Fruit fly (Drosophila melanogaster) whole organism, wandering third instar larva: ENCODE measurements around the gene ncm.

Source experiments
- Abd-B ChIP-seq: fragments of >200 bp; optimal IDR thresholded peaks from 2 replicates; lab custom pipeline; 2017; ENCODE audit warnings: missing biosample characterization, missing genetic modification characterization
- CG32264 ChIP-seq: fragments of 200-800 bp; sonication (Bioruptor generic); optimal IDR thresholded peaks from 2 replicates; lab custom pipeline; 2016; ENCODE audit warnings: missing biosample characterization, missing genetic modification characterization
- CG9705 ChIP-seq: fragments of 200-800 bp; sonication (Bioruptor generic); optimal IDR thresholded peaks from 2 replicates; lab custom pipeline; 2018; ENCODE audit warnings: missing biosample characterization, mild to moderate bottlenecking, missing genetic modification characterization
- CrebA ChIP-seq: fragments of 200-800 bp; sonication (Bioruptor generic); optimal IDR thresholded peaks from 2 replicates; lab custom pipeline; 2016; ENCODE audit warnings: missing biosample characterization, mild to moderate bottlenecking, missing genetic modification characterization, borderline replicate concordance
- Dfd ChIP-seq: fragments of >200 bp; optimal IDR thresholded peaks from 2 replicates; lab custom pipeline; 2017; ENCODE audit warnings: missing biosample characterization, missing genetic modification characterization
- Dif ChIP-seq: fragments of 200-275, 200-300 bp; sonication (Bioruptor generic); optimal IDR thresholded peaks from 2 replicates; lab custom pipeline; 2018; ENCODE audit warnings: missing biosample characterization, missing genetic modification characterization; ENCODE audit not compliant: partially characterized antibody
- GATAd ChIP-seq: sonication (Bioruptor generic); optimal IDR thresholded peaks from 2 replicates; lab custom pipeline; 2016; ENCODE audit warnings: missing biosample characterization, missing genetic modification characterization
- HLH106 ChIP-seq: fragments of 200-800 bp; optimal IDR thresholded peaks from 3 replicates; lab custom pipeline; 2019; ENCODE audit warnings: missing biosample characterization, mild to moderate bottlenecking, missing genetic modification characterization, moderate library complexity
- Hnf4 ChIP-seq: fragments of 200-800 bp; sonication (Bioruptor generic); optimal IDR thresholded peaks from 2 replicates; lab custom pipeline; 2016; ENCODE audit warnings: missing biosample characterization, mild to moderate bottlenecking, missing genetic modification characterization
- Hr78 ChIP-seq: fragments of >200 bp; optimal IDR thresholded peaks from 2 replicates; lab custom pipeline; 2017; ENCODE audit warnings: missing biosample characterization, missing genetic modification characterization
- Hr83 ChIP-seq: fragments of 200-300 bp; sonication (Bioruptor generic); optimal IDR thresholded peaks from 2 replicates; lab custom pipeline; 2016; ENCODE audit warnings: missing biosample characterization, mild to moderate bottlenecking, missing genetic modification characterization, moderate library complexity; ENCODE audit not compliant: poor library complexity, severe bottlenecking
- Jra ChIP-seq: sonication (Bioruptor generic); optimal IDR thresholded peaks from 2 replicates; lab custom pipeline; 2016; ENCODE audit warnings: missing biosample characterization, missing genetic modification characterization
- Mio ChIP-seq: sonication (Bioruptor generic); optimal IDR thresholded peaks from 2 replicates; lab custom pipeline; 2016; ENCODE audit warnings: missing biosample characterization, missing genetic modification characterization
- Myc ChIP-seq: fragments of >200 bp; optimal IDR thresholded peaks from 2 replicates; lab custom pipeline; 2017
- N ChIP-seq: fragments of >200 bp; optimal IDR thresholded peaks from 2 replicates; lab custom pipeline; 2018; ENCODE audit warnings: missing biosample characterization, missing external identifiers, missing genetic modification characterization
- OdsH ChIP-seq: fragments of 200-800 bp; sonication (Bioruptor generic); optimal IDR thresholded peaks from 2 replicates; lab custom pipeline; 2016; ENCODE audit warnings: missing biosample characterization, mild to moderate bottlenecking, missing genetic modification characterization
- Rel ChIP-seq, 2 experiments: fragments of 200-800 bp; sonication (Bioruptor generic) in 1 of 2; optimal IDR thresholded peaks; 2 replicates in 1 of 2; 3 replicates in 1 of 2; lab custom pipeline; 2016 to 2019; ENCODE audit warnings: mild to moderate bottlenecking in 2 of 2, missing biosample characterization in 2 of 2, missing genetic modification characterization in 2 of 2, moderate library complexity in 1 of 2
- Sp1 ChIP-seq: fragments of 200-800 bp; sonication (Bioruptor generic); optimal IDR thresholded peaks from 3 replicates; lab custom pipeline; 2019; ENCODE audit warnings: missing biosample characterization, mild to moderate bottlenecking, missing genetic modification characterization, moderate library complexity
- Vsx2 ChIP-seq: fragments of 200-300, 225-300 bp; sonication (Bioruptor generic); optimal IDR thresholded peaks from 2 replicates; lab custom pipeline; 2018; ENCODE audit warnings: missing biosample characterization, missing genetic modification characterization; ENCODE audit not compliant: partially characterized antibody
- br ChIP-seq: fragments of 200-800 bp; sonication (Bioruptor generic); optimal IDR thresholded peaks from 2 replicates; lab custom pipeline; 2016; ENCODE audit warnings: missing biosample characterization, missing genetic modification characterization
- brk ChIP-seq: fragments of 200-800 bp; sonication (Bioruptor generic); optimal IDR thresholded peaks from 2 replicates; lab custom pipeline; 2016; ENCODE audit warnings: missing biosample characterization, mild to moderate bottlenecking, missing genetic modification characterization
- dl ChIP-seq, 2 experiments: fragments of 175-275, 200-275 bp in 1 of 2; fragments of 200-275 bp in 1 of 2; sonication (Bioruptor generic); optimal IDR thresholded peaks; lab custom pipeline; 2018; ENCODE audit warnings: mild to moderate bottlenecking in 2 of 2, missing biosample characterization in 2 of 2, missing genetic modification characterization in 2 of 2, moderate library complexity in 2 of 2; ENCODE audit not compliant: partially characterized antibody in 2 of 2, insufficient read depth in 1 of 2
- dmrt93B ChIP-seq: fragments of 200-800 bp; sonication (Bioruptor generic); optimal IDR thresholded peaks from 2 replicates; lab custom pipeline; 2018; ENCODE audit warnings: missing biosample characterization, mild to moderate bottlenecking, missing genetic modification characterization
- dsf ChIP-seq: sonication (Bioruptor generic); optimal IDR thresholded peaks from 2 replicates; lab custom pipeline; 2016; ENCODE audit warnings: missing biosample characterization, missing genetic modification characterization, borderline replicate concordance
- ey ChIP-seq: fragments of 200-800 bp; sonication (Bioruptor generic); optimal IDR thresholded peaks from 2 replicates; lab custom pipeline; 2016; ENCODE audit warnings: missing biosample characterization, missing genetic modification characterization
- foxo ChIP-seq, 2 experiments: fragments of 200-800 bp; sonication (Bioruptor generic); optimal IDR thresholded peaks; 2 replicates in 1 of 2; 3 replicates in 1 of 2; lab custom pipeline; 2016 to 2017; ENCODE audit warnings: missing biosample characterization in 2 of 2, missing genetic modification characterization in 2 of 2
- fru ChIP-seq: fragments of 200-800 bp; sonication (Bioruptor generic); optimal IDR thresholded peaks from 3 replicates; lab custom pipeline; 2016; ENCODE audit warnings: missing biosample characterization, mild to moderate bottlenecking, missing genetic modification characterization
- h ChIP-seq: fragments of 200-800 bp; sonication (Bioruptor generic); optimal IDR thresholded peaks from 3 replicates; lab custom pipeline; 2016; ENCODE audit warnings: missing biosample characterization, mild to moderate bottlenecking, missing genetic modification characterization
- jim ChIP-seq: fragments of 175-275, 200-325 bp; sonication (Bioruptor generic); optimal IDR thresholded peaks from 2 replicates; lab custom pipeline; 2016; ENCODE audit warnings: missing biosample characterization, mild to moderate bottlenecking, missing genetic modification characterization
- lola ChIP-seq: fragments of >200 bp; optimal IDR thresholded peaks from 2 replicates; lab custom pipeline; 2017; ENCODE audit warnings: missing biosample characterization, missing genetic modification characterization
- pan ChIP-seq: fragments of >200 bp; optimal IDR thresholded peaks from 2 replicates; lab custom pipeline; 2017
- psq ChIP-seq: fragments of 200-800 bp; sonication (Bioruptor generic); optimal IDR thresholded peaks from 3 replicates; lab custom pipeline; 2017; ENCODE audit warnings: missing biosample characterization, mild to moderate bottlenecking, missing genetic modification characterization, moderate library complexity
- rgr ChIP-seq: fragments of 200-800 bp; sonication (Bioruptor generic); optimal IDR thresholded peaks from 3 replicates; lab custom pipeline; 2016; ENCODE audit warnings: missing biosample characterization, mild to moderate bottlenecking, missing genetic modification characterization
- sage ChIP-seq: fragments of 200-800 bp; sonication (Bioruptor generic); optimal IDR thresholded peaks from 2 replicates; lab custom pipeline; 2016; ENCODE audit warnings: missing biosample characterization, mild to moderate bottlenecking, missing genetic modification characterization
- sv ChIP-seq: fragments of 200-800 bp; sonication (Bioruptor generic); optimal IDR thresholded peaks from 3 replicates; lab custom pipeline; 2016; ENCODE audit warnings: missing biosample characterization, missing genetic modification characterization
- tai ChIP-seq: sonication (Bioruptor generic); optimal IDR thresholded peaks from 2 replicates; lab custom pipeline; 2016; ENCODE audit warnings: missing biosample characterization, missing genetic modification characterization
- usp ChIP-seq: fragments of >200 bp; optimal IDR thresholded peaks from 2 replicates; lab custom pipeline; 2017; ENCODE audit warnings: missing biosample characterization, missing genetic modification characterization
- woc ChIP-seq: sonication (Bioruptor generic); optimal IDR thresholded peaks from 2 replicates; lab custom pipeline; 2016; ENCODE audit warnings: missing biosample characterization, mild to moderate bottlenecking, missing genetic modification characterization

The ncm gene

DNA sequence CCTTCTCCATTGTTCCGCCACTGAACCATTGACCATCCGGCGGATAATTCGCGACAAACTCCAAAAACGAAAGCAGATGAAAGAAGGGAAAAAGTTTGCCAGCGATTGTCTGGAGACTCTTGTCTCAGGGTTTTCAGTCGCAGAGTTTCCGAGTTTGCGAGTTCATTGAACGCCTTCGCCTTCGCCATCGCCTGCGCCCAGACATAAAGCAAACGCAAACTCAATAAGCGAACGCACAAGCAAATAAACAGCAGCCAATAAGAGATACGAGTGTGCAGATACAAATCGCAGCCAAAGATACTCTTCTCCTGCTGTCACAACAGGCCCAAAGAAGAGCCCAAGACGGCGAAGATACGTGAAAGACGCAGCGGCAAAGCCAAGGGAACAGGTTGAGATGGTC is 17.9 kb upstream of the ncm start:
- no peak for TF ChIP-seq psq
- no peak for TF ChIP-seq lola
- TF ChIP-seq ey (GFP tag; lab: Kevin White, UChicago): no peak
- no peak for TF ChIP-seq Vsx2 (GFP tag; lab: Kevin White, UChicago)
- no peak for TF ChIP-seq dmrt93B (GFP tag; lab: Kevin White, UChicago)
- no peak for TF ChIP-seq rgr
- TF ChIP-seq sv (GFP tag; lab: Kevin White, UChicago): no peak
- no peak for TF ChIP-seq tai
- TF ChIP-seq OdsH (GFP tag; lab: Kevin White, UChicago): no peak
- no peak for TF ChIP-seq CG32264 (GFP tag; lab: Kevin White, UChicago)
- TF ChIP-seq Dfd (GFP tag; lab: Kevin White, UChicago): no peak

DNA sequence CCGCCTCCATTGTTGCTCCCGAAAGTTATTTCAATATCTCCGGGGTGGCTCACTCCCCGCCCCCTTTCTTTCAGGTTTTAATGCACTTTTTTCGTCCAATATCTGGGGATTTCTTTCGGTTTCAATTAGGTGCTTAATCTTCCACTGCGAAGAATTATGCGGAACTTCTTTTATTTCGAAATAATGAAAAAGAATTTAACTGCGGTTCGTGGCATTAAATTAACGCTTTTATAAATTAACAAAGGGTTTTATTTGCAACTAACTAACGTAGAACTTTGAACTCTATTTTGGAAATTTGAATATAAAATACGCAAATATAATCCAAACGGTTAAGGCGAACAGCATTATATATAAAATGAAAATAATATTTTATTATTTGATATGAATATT is 17.4 kb upstream of the ncm start:
- peak; percentile 23 for TF ChIP-seq h (GFP tag; lab: Kevin White, UChicago)
- no peak for TF ChIP-seq Hnf4 (GFP tag; lab: Kevin White, UChicago)
- peak; percentile 70 for TF ChIP-seq Sp1
- peak; percentile 39 for TF ChIP-seq dmrt93B (GFP tag; lab: Kevin White, UChicago)
- peak; percentile 8 for TF ChIP-seq rgr
- no peak for TF ChIP-seq CG32264 (GFP tag; lab: Kevin White, UChicago)
- TF ChIP-seq CG9705 (GFP tag; lab: Kevin White, UChicago): peak; percentile 22
- TF ChIP-seq foxo (GFP tag; optimal IDR thresholded peaks at IDR 0.05; lab: Kevin White, UChicago): peak in 1 of 2 experiments; percentile 58
- TF ChIP-seq brk (GFP tag; lab: Kevin White, UChicago): no peak
- TF ChIP-seq OdsH (GFP tag; lab: Kevin White, UChicago): peak; percentile 41
- no peak for TF ChIP-seq woc (GFP tag; lab: Kevin White, UChicago)
- TF ChIP-seq Jra (GFP tag; lab: Kevin White, UChicago): no peak
- peak; percentile 11 for TF ChIP-seq ey (GFP tag; lab: Kevin White, UChicago)
- no peak for TF ChIP-seq N
- peak; percentile 53 for TF ChIP-seq fru
- peak; percentile 68 for TF ChIP-seq HLH106 (tag; lab: Kevin White, UChicago)
- TF ChIP-seq Rel (GFP tag; optimal IDR thresholded peaks at IDR 0.05; lab: Kevin White, UChicago): no peak
- peak; percentile 86 for TF ChIP-seq Rel (tag; optimal IDR thresholded peaks at IDR 0.05; lab: Kevin White, UChicago)

- no peak for TF ChIP-seq CrebA (GFP tag; lab: Kevin White, UChicago)
- TF ChIP-seq fru: peak; percentile 61
- TF ChIP-seq Sp1: peak; percentile 65
- TF ChIP-seq dmrt93B (GFP tag; lab: Kevin White, UChicago): no peak
- TF ChIP-seq Hr83: peak; percentile 14
- TF ChIP-seq Mio (GFP tag; lab: Kevin White, UChicago): no peak
- no peak for TF ChIP-seq GATAd
- no peak for TF ChIP-seq tai
- TF ChIP-seq jim (GFP tag; lab: Kevin White, UChicago): no peak
- TF ChIP-seq dsf (GFP tag; lab: Kevin White, UChicago): no peak
- peak; percentile 65 for TF ChIP-seq HLH106 (tag; lab: Kevin White, UChicago)
- TF ChIP-seq Dif (GFP tag; lab: Kevin White, UChicago): no peak
- TF ChIP-seq usp (GFP tag; lab: Kevin White, UChicago): no peak
- peak; percentile 54 for TF ChIP-seq Dfd (GFP tag; lab: Kevin White, UChicago)
- TF ChIP-seq OdsH (GFP tag; lab: Kevin White, UChicago): peak; percentile 72
- TF ChIP-seq Myc (lab: Kevin White, UChicago): no peak
- peak; percentile 39 for TF ChIP-seq br (GFP tag; lab: Kevin White, UChicago)
- TF ChIP-seq Vsx2 (GFP tag; lab: Kevin White, UChicago): peak; percentile 3
- no peak for TF ChIP-seq Rel (GFP tag; optimal IDR thresholded peaks at IDR 0.05; lab: Kevin White, UChicago)
- TF ChIP-seq Rel (tag; optimal IDR thresholded peaks at IDR 0.05; lab: Kevin White, UChicago): peak; percentile 19
- no peak for TF ChIP-seq Hr78 (GFP tag; lab: Kevin White, UChicago)
- TF ChIP-seq CG32264 (GFP tag; lab: Kevin White, UChicago): peak; percentile 27
- peak in 1 of 2 experiments; percentile 76 for TF ChIP-seq foxo (GFP tag; optimal IDR thresholded peaks at IDR 0.05; lab: Kevin White, UChicago)
- TF ChIP-seq h (GFP tag; lab: Kevin White, UChicago): peak; percentile 63
- TF ChIP-seq dl (GFP tag; optimal IDR thresholded peaks at IDR 0.05; lab: Kevin White, UChicago; ENCODE audit: insufficient read depth in 1 of 2, partially characterized antibody in 2 of 2): no peak
- no peak for TF ChIP-seq pan (lab: Kevin White, UChicago)
- peak; percentile 45 for TF ChIP-seq ey (GFP tag; lab: Kevin White, UChicago)
- TF ChIP-seq N: no peak
- peak; percentile 79 for TF ChIP-seq psq
- TF ChIP-seq Abd-B (GFP tag; lab: Kevin White, UChicago): no peak
- peak; percentile 25 for TF ChIP-seq brk (GFP tag; lab: Kevin White, UChicago)
- TF ChIP-seq woc (GFP tag; lab: Kevin White, UChicago): peak; percentile 23
- TF ChIP-seq CG9705 (GFP tag; lab: Kevin White, UChicago): no peak
- TF ChIP-seq rgr: peak; percentile 39
- no peak for TF ChIP-seq sv (GFP tag; lab: Kevin White, UChicago)
- TF ChIP-seq Hnf4 (GFP tag; lab: Kevin White, UChicago): peak; percentile 14
- no peak for TF ChIP-seq lola
- TF ChIP-seq Jra (GFP tag; lab: Kevin White, UChicago): no peak
- peak; percentile 4 for TF ChIP-seq sage (GFP tag; lab: Kevin White, UChicago)
Measured at dm6 chr2L:18465402-18466201, 16.8 kb upstream of the ncm start.
